Fruit fly (Drosophila melanogaster) whole organism, prepupa: Measurements from ENCODE around the gene L2HGDH.

ENCODE experiments used
- CG11294 ChIP-seq: fragments of 200-800 bp; sonication (Bioruptor generic); IDR thresholded peaks from 2 replicates; pipeline ENCODE4 v1.3.6; 2022; ENCODE audit warnings: missing biosample characterization, missing genetic modification characterization
- CG11902 ChIP-seq: fragments of 200-800 bp; sonication (Bioruptor generic); optimal IDR thresholded peaks from 3 replicates; lab custom pipeline; 2016; ENCODE audit warnings: missing biosample characterization, missing genetic modification characterization
- CG16779 ChIP-seq: fragments of 200-800 bp; sonication (Bioruptor generic); optimal IDR thresholded peaks from 3 replicates; lab custom pipeline; 2017; ENCODE audit warnings: missing biosample characterization, mild to moderate bottlenecking, missing genetic modification characterization
- CG34406 ChIP-seq: fragments of 200-800 bp; sonication (Bioruptor generic); optimal IDR thresholded peaks from 3 replicates; lab custom pipeline; 2016; ENCODE audit warnings: missing biosample characterization, missing genetic modification characterization
- CG6276 ChIP-seq: fragments of 200-800 bp; sonication (Bioruptor generic); optimal IDR thresholded peaks from 2 replicates; lab custom pipeline; 2017; ENCODE audit warnings: missing biosample characterization, mild to moderate bottlenecking, missing genetic modification characterization
- CG6854 ChIP-seq: fragments of 200-800 bp; sonication (Bioruptor generic); optimal IDR thresholded peaks from 2 replicates; lab custom pipeline; 2017; ENCODE audit warnings: missing biosample characterization, mild to moderate bottlenecking, missing genetic modification characterization
- CG8119 ChIP-seq: fragments of 200-800 bp; sonication (Bioruptor generic); IDR thresholded peaks from 3 replicates; pipeline ENCODE4 v1.3.6; 2022; ENCODE audit warnings: missing biosample characterization, missing genetic modification characterization
- CG8632 ChIP-seq: fragments of 200-800 bp; sonication (Bioruptor generic); optimal IDR thresholded peaks from 3 replicates; lab custom pipeline; 2016; ENCODE audit warnings: missing biosample characterization, missing genetic modification characterization
- dac ChIP-seq: fragments of 200-800 bp; sonication (Bioruptor generic); optimal IDR thresholded peaks from 2 replicates; lab custom pipeline; 2017; ENCODE audit warnings: missing biosample characterization, mild to moderate bottlenecking, missing genetic modification characterization
- fd59A ChIP-seq: fragments of 200-800 bp; sonication (Bioruptor generic); optimal IDR thresholded peaks from 2 replicates; lab custom pipeline; 2017; ENCODE audit warnings: missing biosample characterization, mild to moderate bottlenecking, missing genetic modification characterization, missing genetic modification reagents
- net ChIP-seq: fragments of 200-800 bp; sonication (Bioruptor generic); optimal IDR thresholded peaks from 3 replicates; lab custom pipeline; 2016; ENCODE audit warnings: missing biosample characterization, missing genetic modification characterization
- pdm3 ChIP-seq: fragments of 200-800 bp; sonication (Bioruptor generic); optimal IDR thresholded peaks from 3 replicates; lab custom pipeline; 2016; ENCODE audit warnings: missing biosample characterization, missing genetic modification characterization

DNA sequence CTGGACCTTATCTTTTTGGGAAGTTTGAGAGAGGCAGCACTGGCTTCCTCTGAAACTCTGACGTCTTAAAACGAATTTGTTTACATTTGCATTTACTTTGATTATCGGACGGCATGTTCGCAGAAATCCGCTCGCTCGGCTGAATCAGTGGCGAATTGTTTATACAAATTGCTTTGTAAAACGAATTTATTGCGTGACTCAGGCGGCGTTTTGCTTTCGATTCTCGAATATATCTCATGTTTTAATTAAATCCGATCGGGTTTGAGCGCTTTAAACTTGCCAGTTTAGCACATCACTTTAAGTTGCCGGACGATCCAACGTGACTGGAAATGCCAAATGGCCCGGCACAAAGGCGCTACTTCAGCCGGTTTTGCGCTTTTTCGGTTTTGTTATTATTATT is 9.9 kb upstream of the L2HGDH start:
- TF ChIP-seq CG6276 (GFP tag; lab: Kevin White, UChicago) (no peak), fd59A (GFP tag; lab: Kevin White, UChicago) (no peak), CG34406 (GFP tag; lab: Kevin White, UChicago) (no peak), dac (no peak), net (GFP tag; lab: Kevin White, UChicago) (no peak), pdm3 (no peak), CG11294 (GFP tag; lab: Robert Waterston, UW) (no peak), CG6854 (no peak), CG16779 (tag; lab: Kevin White, UChicago) (no peak), CG8632 (no peak), CG8119 (GFP tag; lab: Robert Waterston, UW) (no peak), CG11902 (GFP tag; lab: Kevin White, UChicago) (no peak)
